Fruit fly (Drosophila melanogaster): ENCODE data around the gene iPLA2-VIA.

The iPLA2-VIA gene

DNA sequence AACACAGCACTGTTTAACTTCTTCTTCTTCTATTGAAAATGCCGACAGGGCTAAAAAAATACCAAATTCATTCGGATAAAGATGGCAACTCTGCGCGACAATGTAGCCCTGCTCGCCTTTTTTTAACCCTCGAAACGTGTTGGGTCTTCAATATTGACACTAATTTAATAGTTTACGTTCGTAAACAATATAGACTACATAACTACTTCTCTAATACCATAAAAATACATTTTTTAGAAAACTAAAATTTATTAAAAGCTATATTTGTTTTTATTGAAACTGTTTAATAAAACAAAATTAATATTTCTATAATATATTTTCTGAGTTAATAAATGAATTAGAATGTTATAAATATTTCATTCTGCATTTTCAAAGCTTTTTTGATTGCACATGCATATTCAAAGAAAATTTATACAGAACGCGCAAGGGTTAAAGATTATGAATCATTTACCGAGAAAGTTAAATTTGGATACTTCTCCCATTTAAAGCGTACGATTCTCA, 24.5 kb upstream of the iPLA2-VIA start, which contains the start of the genes Taf2 and CalpB (continued):
- TF ChIP-seq lola (GFP tag; optimal IDR thresholded peaks at IDR 0.05): peak in 1 of 3 experiments; percentile 89
- peak; percentile 73 for TF ChIP-seq CG2875 (GFP tag; optimal IDR thresholded peaks at IDR 0.05)
- no peak for TF ChIP-seq MTF-1 (GFP tag; optimal IDR thresholded peaks at IDR 0.05; ENCODE audit: borderline replicate concordance)
- no peak for TF ChIP-seq Jarid2 (GFP tag; optimal IDR thresholded peaks at IDR 0.05)
- peak; percentile 94 for TF ChIP-seq CoRest (tag; optimal IDR thresholded peaks at IDR 0.05)
- peak; percentile 82 for TF ChIP-seq CG15696 (tag; optimal IDR thresholded peaks at IDR 0.05)
- TF ChIP-seq D19B (GFP tag; optimal IDR thresholded peaks at IDR 0.05): peak; percentile 11
- TF ChIP-seq Sox100B (GFP tag; optimal IDR thresholded peaks at IDR 0.05): peak; percentile 96
- TF ChIP-seq insv (GFP tag; optimal IDR thresholded peaks at IDR 0.05): peak in 1 of 2 experiments; percentile 4
- peak; percentile 29 for TF ChIP-seq CG9609 (GFP tag; optimal IDR thresholded peaks at IDR 0.05)
- peak; percentile 21 for TF ChIP-seq Dp (GFP tag; optimal IDR thresholded peaks at IDR 0.05)
- peak; percentile 86 for TF ChIP-seq stc (GFP tag; IDR thresholded peaks at IDR 0.05)
- peak; percentile 96 for TF ChIP-seq CG2678 (tag; optimal IDR thresholded peaks at IDR 0.05)
- peak; percentile 56; the same call in 1 of the 2 replicates for TF ChIP-seq seq (GFP tag; IDR thresholded peaks at IDR 0.05)
- peak; percentile 70; the same call in 1 of the 2 replicates for TF ChIP-seq klu (GFP tag; IDR thresholded peaks at IDR 0.05)
- TF ChIP-seq D (optimal IDR thresholded peaks at IDR 0.05): no peak
- TF ChIP-seq D (GFP tag; optimal IDR thresholded peaks at IDR 0.05): peak; percentile 82
- TF ChIP-seq CG2712 (tag; optimal IDR thresholded peaks at IDR 0.05): peak; percentile 94
- peak; percentile 81 for TF ChIP-seq salm (tag; optimal IDR thresholded peaks at IDR 0.05)
- no peak for TF ChIP-seq CG5180 (GFP tag; optimal IDR thresholded peaks at IDR 0.05)
- TF ChIP-seq CG7987 (GFP tag; optimal IDR thresholded peaks at IDR 0.05): no peak
- TF ChIP-seq pum (GFP tag; optimal IDR thresholded peaks at IDR 0.05): peak; percentile 15
- no peak for TF ChIP-seq CG12219 (GFP tag; optimal IDR thresholded peaks at IDR 0.05)
- TF ChIP-seq zf30C (GFP tag; optimal IDR thresholded peaks at IDR 0.05): no peak
- no peak for TF ChIP-seq odd (GFP tag; optimal IDR thresholded peaks at IDR 0.05)
- TF ChIP-seq gro (GFP tag; optimal IDR thresholded peaks at IDR 0.05): no peak
- no peak for TF ChIP-seq Camta (GFP tag; optimal IDR thresholded peaks at IDR 0.05)
- TF ChIP-seq D19A (tag; optimal IDR thresholded peaks at IDR 0.05): peak; percentile 93
- TF ChIP-seq CG11085 (GFP tag; IDR thresholded peaks at IDR 0.05): peak; percentile 68
- TF ChIP-seq CG13894 (tag; optimal IDR thresholded peaks at IDR 0.05): no peak
- no peak for TF ChIP-seq repo (GFP tag; optimal IDR thresholded peaks at IDR 0.05)
- peak; percentile 7 for TF ChIP-seq CG4282 (GFP tag; optimal IDR thresholded peaks at IDR 0.05)
- TF ChIP-seq dan (GFP tag; IDR thresholded peaks at IDR 0.05): no peak
- TF ChIP-seq Hmx (GFP tag; optimal IDR thresholded peaks at IDR 0.05): no peak
- peak; percentile 62 for TF ChIP-seq CG10543 (GFP tag; optimal IDR thresholded peaks at IDR 0.05)
- peak; percentile 33 for TF ChIP-seq NC2β (GFP tag; optimal IDR thresholded peaks at IDR 0.05)
- peak; percentile 92 for TF ChIP-seq Meics (GFP tag; optimal IDR thresholded peaks at IDR 0.05)
- TF ChIP-seq crp (GFP tag; optimal IDR thresholded peaks at IDR 0.05): peak in 1 of 2 experiments; percentile 36
- peak; percentile 96 for TF ChIP-seq CG8924 (tag; optimal IDR thresholded peaks at IDR 0.05)
- TF ChIP-seq emc (GFP tag; optimal IDR thresholded peaks at IDR 0.05): peak; percentile 2
- TF ChIP-seq Ravus (GFP tag; IDR thresholded peaks at IDR 0.05): no peak
- peak; percentile 84 for TF ChIP-seq Xbp1 (GFP tag; optimal IDR thresholded peaks at IDR 0.05)
- peak; percentile 34 for TF ChIP-seq BEAF-32 (GFP tag; optimal IDR thresholded peaks at IDR 0.05)
- TF ChIP-seq z (GFP tag; IDR thresholded peaks at IDR 0.05): no peak
- TF ChIP-seq trem (tag; optimal IDR thresholded peaks at IDR 0.05): peak; percentile 92
- 0 out of 3 replicates have a peak, but pooled peaks have one; percentile 22 for TF ChIP-seq CG11560 (tag; IDR thresholded peaks at IDR 0.05)
- no peak for TF ChIP-seq tup (GFP tag; optimal IDR thresholded peaks at IDR 0.05)
- TF ChIP-seq Gug (GFP tag; IDR thresholded peaks at IDR 0.05): peak; percentile 47; the same call in 1 of the 4 replicates
- TF ChIP-seq mld (GFP tag; IDR thresholded peaks at IDR 0.05; ENCODE audit: partially characterized antibody): no peak
- peak; percentile 82 for TF ChIP-seq CG32772 (GFP tag; IDR thresholded peaks at IDR 0.05)

Measured in whole organism, embryonic.